Fruit fly (Drosophila melanogaster): ENCODE results near the gene CG12301.

The CG12301 gene

DNA sequence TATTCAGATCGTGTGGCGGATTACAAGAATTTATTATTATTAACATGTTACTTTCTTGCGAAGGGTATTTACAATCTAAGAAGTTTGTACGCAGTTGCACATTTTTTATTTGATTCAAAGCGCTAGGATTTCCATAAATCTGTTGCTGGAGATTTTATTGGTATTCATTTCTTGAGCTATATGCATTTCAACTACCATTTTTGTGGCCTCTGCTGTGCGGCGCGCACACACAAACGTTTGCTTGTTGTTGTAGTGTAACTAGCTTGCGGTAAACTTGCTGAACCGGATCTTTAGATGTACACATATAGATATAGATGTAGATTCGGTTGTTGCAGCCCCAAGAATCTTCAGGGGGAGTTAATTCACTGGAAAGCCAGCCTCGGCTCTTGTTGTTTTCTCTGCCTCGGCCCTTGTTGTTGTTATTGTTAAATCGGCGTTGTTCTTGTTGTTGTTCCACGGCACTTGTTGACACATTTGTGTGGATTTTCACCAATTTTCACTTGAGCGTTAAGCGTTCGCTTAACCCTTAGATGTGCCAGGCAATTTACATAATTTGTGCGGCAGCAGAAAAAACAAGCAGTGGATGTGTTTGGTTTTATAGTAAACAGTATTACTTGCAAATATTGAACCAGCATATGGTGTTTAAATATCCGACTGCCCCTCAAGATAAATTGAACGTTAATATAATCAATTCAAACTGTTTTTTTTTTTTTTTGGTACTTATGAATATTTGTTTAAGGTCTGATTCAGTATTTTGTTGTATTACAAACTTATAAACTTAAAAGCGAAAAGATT, 10.4 kb downstream of the CG12301 start:
- TF ChIP-seq EcR (GFP tag; optimal IDR thresholded peaks at IDR 0.05) (peak; percentile 28), gl (tag; optimal IDR thresholded peaks at IDR 0.05) (no peak), Pif1B (GFP tag; optimal IDR thresholded peaks at IDR 0.05) (no peak), Pif1A (GFP tag; optimal IDR thresholded peaks at IDR 0.05) (peak; percentile 6)

DNA sequence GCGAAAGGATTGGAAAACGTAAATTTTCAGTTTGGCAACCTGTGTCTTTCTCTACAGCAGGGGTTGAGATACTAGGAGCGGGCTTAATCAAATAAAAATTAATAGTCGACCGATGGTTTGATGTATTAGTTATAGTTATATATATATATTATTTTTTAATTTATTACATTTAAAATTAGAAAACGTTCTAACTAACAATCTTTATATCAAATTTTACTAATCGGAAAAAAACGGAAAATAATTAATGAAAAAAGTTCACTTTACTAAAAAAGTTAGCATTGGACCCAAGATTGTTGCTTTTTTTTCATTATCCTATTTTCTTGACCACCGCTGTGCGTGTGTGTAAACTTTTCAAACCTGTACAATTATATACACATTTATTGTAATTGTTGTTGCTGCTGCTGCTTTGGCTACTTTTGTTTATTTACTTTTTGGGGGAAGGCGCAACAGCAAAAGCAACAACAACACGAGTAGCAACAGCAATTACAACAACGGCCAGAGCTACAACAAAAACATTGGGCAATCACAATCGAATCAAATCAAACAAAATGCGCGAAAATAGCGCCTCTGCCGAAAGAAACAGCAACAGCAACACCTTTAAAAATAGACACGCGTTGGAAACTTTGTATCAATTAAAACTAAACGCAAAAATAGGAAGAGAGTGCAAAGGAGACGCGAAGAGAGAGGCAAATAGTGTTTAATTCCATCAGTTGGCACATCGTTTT, 12.1 kb downstream of the CG12301 start:
- TF ChIP-seq CG12605 (GFP tag; IDR thresholded peaks at IDR 0.05) (0 out of 2 replicates have a peak, but pooled peaks have one; percentile 12), CG10348 (GFP tag; IDR thresholded peaks at IDR 0.05) (no peak), CG14655 (GFP tag; optimal IDR thresholded peaks at IDR 0.05) (peak; percentile 57), gl (tag; optimal IDR thresholded peaks at IDR 0.05) (no peak), CG8159 (tag; optimal IDR thresholded peaks at IDR 0.05) (peak; percentile 23), Snoo (tag; optimal IDR thresholded peaks at IDR 0.05) (peak; percentile 18), fd96Ca (GFP tag; IDR thresholded peaks at IDR 0.05) (peak; percentile 53), Ets98B (GFP tag; IDR thresholded peaks at IDR 0.05) (peak; percentile 61), Pif1A (GFP tag; optimal IDR thresholded peaks at IDR 0.05) (peak; percentile 26), CG15710 (tag; optimal IDR thresholded peaks at IDR 0.05) (peak; percentile 11), CG8301 (tag; optimal IDR thresholded peaks at IDR 0.05) (peak; percentile 42), Pif1B (GFP tag; optimal IDR thresholded peaks at IDR 0.05) (no peak), CG4496 (GFP tag; IDR thresholded peaks at IDR 0.05) (no peak), CG9948 (tag; optimal IDR thresholded peaks at IDR 0.05) (peak; percentile 42), CG32121 (GFP tag; IDR thresholded peaks at IDR 0.05) (peak; percentile 62)

DNA sequence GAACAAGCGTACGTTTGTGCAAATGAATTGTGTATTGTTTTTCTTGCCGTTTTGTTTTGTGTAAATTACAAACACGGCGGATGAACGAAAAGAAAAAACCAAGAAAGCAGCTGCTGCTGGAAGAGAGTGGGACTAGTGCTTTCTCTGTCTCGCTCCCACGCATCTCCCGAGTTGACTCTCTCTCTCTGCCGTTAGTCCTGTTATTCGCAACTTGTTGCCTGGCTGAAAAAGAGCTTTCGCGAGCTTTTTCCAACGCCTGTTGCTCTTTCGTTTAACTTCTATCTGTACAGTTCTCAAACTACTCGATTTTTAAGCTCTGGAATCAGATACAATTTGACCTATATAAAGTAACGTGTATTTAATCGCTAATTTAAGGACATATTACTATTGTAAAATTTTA, 12.8 kb downstream of the CG12301 start:
- TF ChIP-seq Ets98B (GFP tag; IDR thresholded peaks at IDR 0.05) (0 out of 2 replicates have a peak, but pooled peaks have one; percentile 2), CG12605 (GFP tag; IDR thresholded peaks at IDR 0.05) (peak; percentile 95), rn (GFP tag; IDR thresholded peaks at IDR 0.05) (no peak), CG8159 (tag; optimal IDR thresholded peaks at IDR 0.05) (no peak)

DNA sequence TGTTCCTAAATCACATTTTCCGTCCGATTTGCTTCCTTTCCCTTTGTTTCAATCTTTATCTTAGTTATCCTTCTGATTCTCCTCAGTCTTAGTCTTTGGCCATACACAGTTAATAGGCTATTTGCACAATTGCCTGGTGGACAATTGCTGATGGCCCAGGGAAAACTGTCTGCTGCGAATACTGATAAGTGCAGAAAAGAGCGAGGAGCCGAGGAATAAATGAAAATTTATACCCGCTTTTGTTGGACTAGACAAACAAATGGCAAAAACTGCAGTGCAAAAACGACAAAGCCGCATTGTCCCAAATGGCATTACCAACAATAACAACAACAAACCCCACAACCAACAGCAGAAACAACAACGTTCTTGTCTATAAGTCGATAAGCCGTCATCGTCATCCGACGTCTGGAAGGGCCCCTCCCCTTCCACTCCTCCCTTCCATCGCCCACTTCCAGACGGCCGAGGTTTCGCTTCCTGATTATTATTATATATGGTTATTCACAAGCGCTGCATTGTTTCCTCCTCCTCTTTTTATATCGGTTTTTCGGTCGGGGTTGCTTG, 13.6 kb downstream of the CG12301 start:
- 0 out of 3 replicates have a peak, but pooled peaks have one; percentile 36 for TF ChIP-seq CG4496 (GFP tag; IDR thresholded peaks at IDR 0.05)
- TF ChIP-seq D1 (tag; optimal IDR thresholded peaks at IDR 0.05): no peak
- TF ChIP-seq CG12605 (GFP tag; IDR thresholded peaks at IDR 0.05): no peak
- TF ChIP-seq EcR (GFP tag; optimal IDR thresholded peaks at IDR 0.05): peak; percentile 45
- TF ChIP-seq fd96Ca (GFP tag; IDR thresholded peaks at IDR 0.05): 0 out of 3 replicates have a peak, but pooled peaks have one; percentile 26
- TF ChIP-seq CG14655 (GFP tag; optimal IDR thresholded peaks at IDR 0.05): no peak
- TF ChIP-seq CG15710 (tag; optimal IDR thresholded peaks at IDR 0.05): no peak
- no peak for TF ChIP-seq Pif1A (GFP tag; optimal IDR thresholded peaks at IDR 0.05)
- TF ChIP-seq Snoo (tag; optimal IDR thresholded peaks at IDR 0.05): no peak
- TF ChIP-seq CG13204 (GFP tag; optimal IDR thresholded peaks at IDR 0.05): no peak

DNA sequence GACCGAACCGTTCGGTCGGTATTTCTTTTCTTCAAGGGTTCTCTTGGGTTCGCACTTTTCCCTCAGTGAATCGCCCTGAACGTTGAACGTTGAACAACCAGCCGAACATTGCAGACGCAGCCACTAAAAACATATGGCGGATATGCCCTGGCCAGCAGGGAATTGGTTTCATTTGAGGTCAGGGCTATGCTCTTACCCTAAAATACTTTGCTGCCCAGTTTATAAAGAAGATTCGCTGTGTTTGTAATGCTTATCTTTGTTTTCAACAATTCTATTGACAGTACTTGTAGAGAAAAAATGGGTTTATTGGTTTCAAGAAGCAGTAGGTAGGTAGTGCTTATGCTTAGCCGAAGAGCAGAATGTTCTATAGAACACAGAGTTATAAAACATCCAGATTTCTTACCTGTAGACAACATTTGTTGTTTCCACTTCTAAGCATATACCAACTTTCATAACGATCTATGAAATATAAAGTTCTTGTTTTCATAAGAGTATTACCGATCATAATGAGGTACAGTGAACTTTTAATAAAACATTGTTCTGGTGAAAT, 14.7 kb downstream of the CG12301 start:
- TF ChIP-seq gl (tag; optimal IDR thresholded peaks at IDR 0.05): no peak
- TF ChIP-seq CG17806 (tag; optimal IDR thresholded peaks at IDR 0.05): no peak
- peak; percentile 6 for TF ChIP-seq CG15710 (tag; optimal IDR thresholded peaks at IDR 0.05)
- no peak for TF ChIP-seq CG8301 (tag; optimal IDR thresholded peaks at IDR 0.05)
- TF ChIP-seq Snoo (tag; optimal IDR thresholded peaks at IDR 0.05): no peak
- TF ChIP-seq CG12605 (GFP tag; IDR thresholded peaks at IDR 0.05): no peak
- TF ChIP-seq Pif1A (GFP tag; optimal IDR thresholded peaks at IDR 0.05): peak; percentile 30
- TF ChIP-seq CG10348 (GFP tag; IDR thresholded peaks at IDR 0.05): no peak
- no peak for TF ChIP-seq EcR (GFP tag; optimal IDR thresholded peaks at IDR 0.05)
- no peak for TF ChIP-seq CG13204 (GFP tag; optimal IDR thresholded peaks at IDR 0.05)
- TF ChIP-seq CG34367 (tag; optimal IDR thresholded peaks at IDR 0.05): peak; percentile 16
- no peak for TF ChIP-seq CG4496 (GFP tag; IDR thresholded peaks at IDR 0.05)
- peak; percentile 2 for TF ChIP-seq CG9948 (tag; optimal IDR thresholded peaks at IDR 0.05)
- TF ChIP-seq D1 (tag; optimal IDR thresholded peaks at IDR 0.05): no peak
- TF ChIP-seq Pif1B (GFP tag; optimal IDR thresholded peaks at IDR 0.05): no peak
- no peak for TF ChIP-seq Ets98B (GFP tag; IDR thresholded peaks at IDR 0.05)
- TF ChIP-seq fd96Ca (GFP tag; IDR thresholded peaks at IDR 0.05): no peak
- no peak for TF ChIP-seq rn (GFP tag; IDR thresholded peaks at IDR 0.05)
- TF ChIP-seq CG8159 (tag; optimal IDR thresholded peaks at IDR 0.05): peak; percentile 47
- TF ChIP-seq CG32121 (GFP tag; IDR thresholded peaks at IDR 0.05): no peak
- no peak for TF ChIP-seq CG14655 (GFP tag; optimal IDR thresholded peaks at IDR 0.05)

DNA sequence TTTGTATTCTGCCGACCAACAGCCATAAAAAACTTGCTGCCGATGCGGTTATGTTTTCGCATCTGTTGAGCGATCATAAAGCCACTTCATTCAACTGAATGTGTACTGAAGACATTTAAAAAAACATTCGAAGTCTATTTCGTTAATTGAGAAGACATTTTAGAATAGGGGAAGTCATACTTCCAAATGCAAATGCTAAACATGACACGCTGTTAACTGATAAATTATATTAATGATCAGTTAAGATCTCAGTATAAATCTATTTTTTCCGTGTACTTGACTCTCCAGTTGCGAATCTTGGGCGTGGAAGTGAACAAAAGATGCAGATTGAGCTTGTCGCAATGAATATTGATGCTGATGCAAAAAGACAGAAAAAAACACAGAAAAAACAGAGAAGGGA, 15.4 kb downstream of the CG12301 start:
- TF ChIP-seq CG4496 (GFP tag; IDR thresholded peaks at IDR 0.05) (peak; percentile 30; the same call in 2 of the 3 replicates), CG12605 (GFP tag; IDR thresholded peaks at IDR 0.05) (no peak), EcR (GFP tag; optimal IDR thresholded peaks at IDR 0.05) (no peak), Pif1B (GFP tag; optimal IDR thresholded peaks at IDR 0.05) (peak; percentile 26), gl (tag; optimal IDR thresholded peaks at IDR 0.05) (no peak), rn (GFP tag; IDR thresholded peaks at IDR 0.05) (no peak), CG15710 (tag; optimal IDR thresholded peaks at IDR 0.05) (peak; percentile 38), CG8159 (tag; optimal IDR thresholded peaks at IDR 0.05) (peak; percentile 57), Snoo (tag; optimal IDR thresholded peaks at IDR 0.05) (no peak), CG10348 (GFP tag; IDR thresholded peaks at IDR 0.05) (no peak), CG17806 (tag; optimal IDR thresholded peaks at IDR 0.05) (peak; percentile 64), CG14655 (GFP tag; optimal IDR thresholded peaks at IDR 0.05) (peak; percentile 22), D1 (tag; optimal IDR thresholded peaks at IDR 0.05) (no peak), CG32121 (GFP tag; IDR thresholded peaks at IDR 0.05) (no peak), CG34367 (tag; optimal IDR thresholded peaks at IDR 0.05) (peak; percentile 25), Ets98B (GFP tag; IDR thresholded peaks at IDR 0.05) (0 out of 2 replicates have a peak, but pooled peaks have one; percentile 13), CG8301 (tag; optimal IDR thresholded peaks at IDR 0.05) (no peak), Pif1A (GFP tag; optimal IDR thresholded peaks at IDR 0.05) (peak; percentile 51), CG9948 (tag; optimal IDR thresholded peaks at IDR 0.05) (peak; percentile 32), CG13204 (GFP tag; optimal IDR thresholded peaks at IDR 0.05) (no peak), fd96Ca (GFP tag; IDR thresholded peaks at IDR 0.05) (no peak)

Data from whole organism, pupa.